Worm (Caenorhabditis elegans) whole organism, mixed stage, embryonic: ENCODE results near the gene frm-5.2.
"Not testable (repeated sequence)": the region's sequence is repeated elsewhere in the genome, so short reads cannot be mapped to it uniquely, and the experiment has no call there.

Experiments
- elt-3 ChIP-seq: fragments of 150-350 bp; optimal IDR thresholded peaks from 2 replicates; lab custom pipeline; 2014; ENCODE audit warnings: missing biosample characterization, missing genetic modification characterization
- unc-120 ChIP-seq: sonication (generic microtip); optimal IDR thresholded peaks from 2 replicates; lab custom pipeline; 2017; ENCODE audit warnings: missing genetic modification characterization, missing compliant biosample characterization; ENCODE audit not compliant: poor library complexity, severe bottlenecking

ce11 chrIV:61448-61847, 61.0 kb downstream of the frm-5.2 start, which contains the start of gene T05C7.7:
- not testable (repeated sequence) for TF ChIP-seq elt-3, unc-120 (tag; lab: Kevin White, UChicago)
